Fruit fly (Drosophila melanogaster): ENCODE data around the gene CSN8.
A peak's percentile ranks its signal among the peaks of the same experiment; 100 is the strongest.

Gene CSN8

dm6 chr2L:8334705-8335104 lies 29.9 kb upstream of the CSN8 start:
- TF ChIP-seq knrl (GFP tag; IDR thresholded peaks at IDR 0.05; ENCODE audit: partially characterized antibody) (no peak; the same call in 2 of the 3 replicates), Drgx (GFP tag; IDR thresholded peaks at IDR 0.05) (0 out of 2 replicates have a peak, but pooled peaks have one; percentile 38), CG42726 (GFP tag; IDR thresholded peaks at IDR 0.05; ENCODE audit: partially characterized antibody) (peak; percentile 63; the same call in 1 of the 2 replicates), CG6689 (GFP tag; IDR thresholded peaks at IDR 0.05) (0 out of 2 replicates have a peak, but pooled peaks have one; percentile 18), MBD-R2 (GFP tag; IDR thresholded peaks at IDR 0.05) (0 out of 2 replicates have a peak, but pooled peaks have one; percentile 34), ken (GFP tag; IDR thresholded peaks at IDR 0.05) (peak; percentile 39; the same call in 1 of the 3 replicates), CG10979 (tag; optimal IDR thresholded peaks at IDR 0.05) (peak; percentile 49), stc (GFP tag; IDR thresholded peaks at IDR 0.05) (0 out of 2 replicates have a peak, but pooled peaks have one; percentile 15), cwo (GFP tag; optimal IDR thresholded peaks at IDR 0.05) (peak; percentile 10), H2.0 (GFP tag; IDR thresholded peaks at IDR 0.05) (no peak), sob (GFP tag; IDR thresholded peaks at IDR 0.05) (0 out of 2 replicates have a peak, but pooled peaks have one; percentile 28), CG43689 (GFP tag; IDR thresholded peaks at IDR 0.05) (no peak), prd (optimal IDR thresholded peaks at IDR 0.05) (no peak), prd (GFP tag; IDR thresholded peaks at IDR 0.05) (0 out of 3 replicates have a peak, but pooled peaks have one; percentile 36), zfh1 (GFP tag; IDR thresholded peaks at IDR 0.05) (peak; percentile 63; the same call in 2 of the 3 replicates), Mrtf (GFP tag; IDR thresholded peaks at IDR 0.05) (0 out of 3 replicates have a peak, but pooled peaks have one; percentile 19), CG3163 (GFP tag; optimal IDR thresholded peaks at IDR 0.05) (no peak), CG13287 (GFP tag; IDR thresholded peaks at IDR 0.05; ENCODE audit: partially characterized antibody) (peak; percentile 30; the same call in 1 of the 2 replicates), CoRest (tag; optimal IDR thresholded peaks at IDR 0.05) (peak; percentile 11), CG3995 (GFP tag; optimal IDR thresholded peaks at IDR 0.05) (peak; percentile 44), ara (GFP tag; IDR thresholded peaks at IDR 0.05) (peak; percentile 14; the same call in 1 of the 2 replicates), CG6272 (GFP tag; IDR thresholded peaks at IDR 0.05) (0 out of 2 replicates have a peak, but pooled peaks have one; percentile 25), sens-2 (GFP tag; IDR thresholded peaks at IDR 0.05) (no peak), Med (GFP tag) (peak; percentile 70), chinmo (GFP tag; IDR thresholded peaks at IDR 0.05; ENCODE audit: partially characterized antibody) (0 out of 4 replicates have a peak, but pooled peaks have one; percentile 68), CG6175 (GFP tag; IDR thresholded peaks at IDR 0.05) (peak; percentile 85; the same call in 2 of the 3 replicates), Dek (tag; optimal IDR thresholded peaks at IDR 0.05) (no peak), HmgZ (tag; optimal IDR thresholded peaks at IDR 0.05) (no peak), CG7372 (GFP tag; IDR thresholded peaks at IDR 0.05) (peak; percentile 99), repo (GFP tag; optimal IDR thresholded peaks at IDR 0.05) (peak; percentile 8), Optix (GFP tag; IDR thresholded peaks at IDR 0.05) (0 out of 3 replicates have a peak, but pooled peaks have one; percentile 24), CG10366 (GFP tag; IDR thresholded peaks at IDR 0.05) (peak; percentile 20; the same call in 1 of the 2 replicates), Rx (GFP tag; IDR thresholded peaks at IDR 0.05) (peak; percentile 40; the same call in 1 of the 2 replicates), ci (GFP tag; IDR thresholded peaks at IDR 0.05) (peak; percentile 74; the same call in 2 of the 3 replicates), CG18011 (GFP tag; optimal IDR thresholded peaks at IDR 0.05) (peak; percentile 96), CG32532 (GFP tag; IDR thresholded peaks at IDR 0.05) (0 out of 2 replicates have a peak, but pooled peaks have one; percentile 32), crc (GFP tag; optimal IDR thresholded peaks at IDR 0.05) (no peak), sens (GFP tag) (peak; percentile 81), lov (optimal IDR thresholded peaks at IDR 0.05) (no peak), lov (GFP tag; IDR thresholded peaks at IDR 0.05) (peak; percentile 66; the same call in 1 of the 3 replicates), Atf6 (GFP tag; IDR thresholded peaks at IDR 0.05) (0 out of 2 replicates have a peak, but pooled peaks have one; percentile 8), CG12744 (GFP tag; optimal IDR thresholded peaks at IDR 0.05) (peak; percentile 31)

All from whole organism, embryonic.